Worm (Caenorhabditis elegans) whole organism, midembryonic: ENCODE results near the gene F41G3.18.

ENCODE experiments used
- cog-1 ChIP-seq: sonication (generic microtip); optimal IDR thresholded peaks from 2 replicates; lab custom pipeline; 2016; ENCODE audit warnings: missing genetic modification characterization, missing compliant biosample characterization
- flt-1 ChIP-seq: fragments of 200-800 bp; sonication (Bioruptor generic); IDR thresholded peaks from 2 replicates; pipeline ENCODE4 v1.3.6; 2022; ENCODE audit warnings: missing genetic modification characterization, missing compliant biosample characterization
- klf-2 ChIP-seq: fragments of 200-800 bp; sonication (Bioruptor generic); conservative IDR thresholded peaks from 2 replicates; pipeline ENCODE4 v1.3.6; 2022; ENCODE audit warnings: missing genetic modification reagents, missing genetic modification characterization, missing compliant biosample characterization
- tab-1 ChIP-seq: fragments of 200-800 bp; sonication (Bioruptor generic); IDR thresholded peaks from 2 replicates; pipeline ENCODE4 v1.3.6; 2022; ENCODE audit warnings: missing genetic modification characterization, missing compliant biosample characterization

DNA sequence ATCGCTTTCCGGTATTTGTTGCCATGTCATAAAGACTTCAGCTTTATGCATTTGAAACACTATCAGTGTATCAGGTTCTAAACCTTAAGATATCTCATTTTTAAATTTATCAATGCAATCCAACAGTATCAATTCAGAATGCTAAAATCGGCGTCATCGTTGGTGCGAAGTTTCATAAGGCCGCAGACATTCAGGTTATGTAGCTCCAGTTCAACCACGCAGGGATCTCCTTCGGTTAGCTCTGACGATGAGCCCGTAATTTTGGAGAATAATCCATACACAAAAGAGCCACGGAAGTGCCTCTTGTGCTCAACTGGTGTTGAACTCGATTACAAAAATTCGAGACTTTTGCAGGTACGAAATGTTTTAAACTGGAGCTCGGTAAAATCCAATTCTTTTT, 32.0 kb upstream of the F41G3.18 start, which contains the start of gene mrps-18.C:
- TF ChIP-seq cog-1 (tag; lab: Kevin White, UChicago) (no peak), flt-1 (GFP tag; lab: Robert Waterston, UW) (no peak), tab-1 (no peak), klf-2 (GFP tag; lab: Robert Waterston, UW) (no peak)
